Fruit fly (Drosophila melanogaster): Measurements from ENCODE around the gene mRpL33.

The mRpL33 gene

DNA sequence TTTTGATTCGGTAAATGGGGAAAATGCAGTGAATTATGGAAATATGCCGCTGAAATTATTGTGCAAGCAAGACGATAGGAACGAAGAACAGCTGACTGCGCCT is at the start of gene mRpL33:
Gene mRpL33, minus strand, starts transcription at position 101 of the 103 bp plus-strand sequence.
- TF ChIP-seq fd96Ca (GFP tag; IDR thresholded peaks at IDR 0.05) (no peak), CG13204 (GFP tag; optimal IDR thresholded peaks at IDR 0.05) (no peak), Pif1A (GFP tag; optimal IDR thresholded peaks at IDR 0.05) (no peak), Snoo (tag; optimal IDR thresholded peaks at IDR 0.05) (no peak), CG32121 (GFP tag; IDR thresholded peaks at IDR 0.05) (no peak), CG15710 (tag; optimal IDR thresholded peaks at IDR 0.05) (no peak), CG17806 (tag; optimal IDR thresholded peaks at IDR 0.05) (no peak), Pif1B (GFP tag; optimal IDR thresholded peaks at IDR 0.05) (no peak), CG4496 (GFP tag; IDR thresholded peaks at IDR 0.05) (no peak), Ets98B (GFP tag; IDR thresholded peaks at IDR 0.05) (no peak), CG9948 (tag; optimal IDR thresholded peaks at IDR 0.05) (no peak)

DNA sequence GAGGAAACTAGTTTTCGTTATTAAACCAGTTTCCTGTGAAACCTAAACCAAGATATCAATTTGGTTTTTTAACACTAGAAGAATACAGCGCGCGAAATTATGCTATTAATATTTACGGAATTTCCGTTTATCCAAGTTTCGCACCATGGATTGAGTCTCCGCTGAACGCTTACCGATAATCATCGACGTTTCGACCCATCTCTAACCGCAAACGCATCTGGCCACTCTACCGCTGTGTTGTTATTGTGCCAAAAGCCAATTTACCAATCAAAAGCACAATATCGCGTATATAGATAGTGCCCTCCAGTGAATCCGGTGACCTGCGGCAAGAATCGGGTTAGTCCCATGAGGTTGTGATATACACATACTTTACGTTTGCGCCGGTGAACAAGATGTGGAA is 44.2 kb upstream of the mRpL33 start, which contains the start of gene CG3626:
Gene CG3626, plus strand, starts transcription at position 222 of the 400 bp plus-strand sequence.
- TF ChIP-seq Snoo (tag; optimal IDR thresholded peaks at IDR 0.05): no peak
- no peak for TF ChIP-seq D1 (tag; optimal IDR thresholded peaks at IDR 0.05)
- no peak for TF ChIP-seq rn (GFP tag; IDR thresholded peaks at IDR 0.05)
- TF ChIP-seq CG15710 (tag; optimal IDR thresholded peaks at IDR 0.05): no peak
- TF ChIP-seq CG32121 (GFP tag; IDR thresholded peaks at IDR 0.05): no peak
- TF ChIP-seq CG8301 (tag; optimal IDR thresholded peaks at IDR 0.05): no peak
- no peak for TF ChIP-seq CG17806 (tag; optimal IDR thresholded peaks at IDR 0.05)
- TF ChIP-seq CG10348 (GFP tag; IDR thresholded peaks at IDR 0.05): no peak
- no peak for TF ChIP-seq gl (tag; optimal IDR thresholded peaks at IDR 0.05)
- no peak for TF ChIP-seq Pif1A (GFP tag; optimal IDR thresholded peaks at IDR 0.05)
- no peak; the same call in 2 of the 3 replicates for TF ChIP-seq CG4496 (GFP tag; IDR thresholded peaks at IDR 0.05)
- no peak for TF ChIP-seq Ets98B (GFP tag; IDR thresholded peaks at IDR 0.05)

- TF ChIP-seq CG12605 (GFP tag; IDR thresholded peaks at IDR 0.05) (no peak), CG8301 (tag; optimal IDR thresholded peaks at IDR 0.05) (no peak), EcR (GFP tag; optimal IDR thresholded peaks at IDR 0.05) (no peak), CG9948 (tag; optimal IDR thresholded peaks at IDR 0.05) (no peak)
Measured at dm6 chrX:4358515-4358914, 36.5 kb upstream of the mRpL33 start.

dm6 chrX:4329809-4330208 is 7.8 kb upstream of the mRpL33 start:
- TF ChIP-seq CG14655 (GFP tag; optimal IDR thresholded peaks at IDR 0.05) (peak; percentile 18), Ets98B (GFP tag; IDR thresholded peaks at IDR 0.05) (0 out of 2 replicates have a peak, but pooled peaks have one; percentile 11), D1 (tag; optimal IDR thresholded peaks at IDR 0.05) (no peak), CG4496 (GFP tag; IDR thresholded peaks at IDR 0.05) (0 out of 3 replicates have a peak, but pooled peaks have one; percentile 39), CG32121 (GFP tag; IDR thresholded peaks at IDR 0.05) (peak; percentile 20; the same call in 1 of the 2 replicates), fd96Ca (GFP tag; IDR thresholded peaks at IDR 0.05) (peak; percentile 33; the same call in 1 of the 3 replicates), gl (tag; optimal IDR thresholded peaks at IDR 0.05) (no peak), CG12605 (GFP tag; IDR thresholded peaks at IDR 0.05) (no peak)

DNA sequence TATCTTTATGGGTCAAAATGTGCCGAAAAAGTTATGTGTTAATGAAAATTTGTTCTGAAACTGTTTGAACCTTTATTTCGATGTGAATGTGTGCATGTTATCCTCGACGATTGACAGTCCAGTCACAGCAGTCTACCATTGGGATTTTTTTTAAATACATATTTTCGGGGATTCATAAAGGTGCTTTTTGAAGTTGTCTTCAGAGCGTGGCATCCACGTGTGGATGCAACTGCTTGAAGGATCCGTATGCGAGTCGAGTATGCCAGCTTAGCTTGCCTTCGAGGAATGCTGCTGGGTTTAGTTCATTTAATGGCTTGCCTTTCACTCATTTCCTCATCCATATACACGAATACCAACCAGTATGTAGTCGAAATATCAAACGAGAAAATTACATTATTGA is 7.3 kb upstream of the mRpL33 start, which contains the start of gene CG12693:
Gene CG12693, minus strand, starts transcription at position 101 of the 400 bp plus-strand sequence.
- TF ChIP-seq gl (tag; optimal IDR thresholded peaks at IDR 0.05): no peak
- TF ChIP-seq Ets98B (GFP tag; IDR thresholded peaks at IDR 0.05): no peak

dm6 chrX:4325346-4325745 is 3.3 kb upstream of the mRpL33 start:
- peak; percentile 20 for TF ChIP-seq CG8159 (tag; optimal IDR thresholded peaks at IDR 0.05)
- peak; percentile 8; the same call in 1 of the 2 replicates for TF ChIP-seq Ets98B (GFP tag; IDR thresholded peaks at IDR 0.05)
- no peak for TF ChIP-seq Pif1B (GFP tag; optimal IDR thresholded peaks at IDR 0.05)
- peak; percentile 12 for TF ChIP-seq CG34367 (tag; optimal IDR thresholded peaks at IDR 0.05)
- TF ChIP-seq CG4496 (GFP tag; IDR thresholded peaks at IDR 0.05): peak; percentile 11; the same call in 1 of the 3 replicates
- peak; percentile 29; the same call in 1 of the 2 replicates for TF ChIP-seq CG12605 (GFP tag; IDR thresholded peaks at IDR 0.05)

dm6 chrX:4324781-4325180 is 2.8 kb upstream of the mRpL33 start:
- TF ChIP-seq D1 (tag; optimal IDR thresholded peaks at IDR 0.05) (peak; percentile 43), gl (tag; optimal IDR thresholded peaks at IDR 0.05) (peak; percentile 94), Pif1B (GFP tag; optimal IDR thresholded peaks at IDR 0.05) (peak; percentile 96), rn (GFP tag; IDR thresholded peaks at IDR 0.05) (peak; percentile 98), fd96Ca (GFP tag; IDR thresholded peaks at IDR 0.05) (peak; percentile 99), CG9948 (tag; optimal IDR thresholded peaks at IDR 0.05) (peak; percentile 95), CG4496 (GFP tag; IDR thresholded peaks at IDR 0.05) (peak; percentile 100), EcR (GFP tag; optimal IDR thresholded peaks at IDR 0.05) (peak; percentile 18), CG17806 (tag; optimal IDR thresholded peaks at IDR 0.05) (peak; percentile 96), CG14655 (GFP tag; optimal IDR thresholded peaks at IDR 0.05) (peak; percentile 97), CG12605 (GFP tag; IDR thresholded peaks at IDR 0.05) (peak; percentile 99), CG32121 (GFP tag; IDR thresholded peaks at IDR 0.05) (peak; percentile 99), CG8301 (tag; optimal IDR thresholded peaks at IDR 0.05) (peak; percentile 98), Snoo (tag; optimal IDR thresholded peaks at IDR 0.05) (peak; percentile 99), Ets98B (GFP tag; IDR thresholded peaks at IDR 0.05) (peak; percentile 99), CG13204 (GFP tag; optimal IDR thresholded peaks at IDR 0.05) (peak; percentile 94), Pif1A (GFP tag; optimal IDR thresholded peaks at IDR 0.05) (peak; percentile 98), CG10348 (GFP tag; IDR thresholded peaks at IDR 0.05) (peak; percentile 98), CG34367 (tag; optimal IDR thresholded peaks at IDR 0.05) (peak; percentile 97), CG15710 (tag; optimal IDR thresholded peaks at IDR 0.05) (peak; percentile 98), CG8159 (tag; optimal IDR thresholded peaks at IDR 0.05) (peak; percentile 97)
